Worm (Caenorhabditis elegans): Measurements from ENCODE around the gene F59A7.14.

F59A7.14 gene

ce11 chrV:2021283-2021682 lies 2.5 kb downstream of the F59A7.14 start:
- no peak for TF ChIP-seq unc-62 (GFP tag; optimal IDR thresholded peaks at IDR 0.05)

- TF ChIP-seq unc-62 (GFP tag; optimal IDR thresholded peaks at IDR 0.05), result no peak
These were observed 3.6 kb downstream of the F59A7.14 start, which contains the start of gene F59A7.5 for ce11 chrV:2022374-2022773. Gene F59A7.5 (plus strand): TSS chrV:2022674.

- TF ChIP-seq unc-62 (GFP tag; optimal IDR thresholded peaks at IDR 0.05), result no peak
These were observed 9.0 kb downstream of the F59A7.14 start, which contains the start of gene srab-13 for ce11 chrV:2027787-2028186. Gene srab-13 (minus strand): TSS chrV:2027887.

ce11 chrV:2029877-2030276 lies 11.1 kb downstream of the F59A7.14 start, which contains the start of gene F59A7.12:
Gene F59A7.12 (plus strand): TSS chrV:2030177.
- TF ChIP-seq unc-62 (GFP tag; optimal IDR thresholded peaks at IDR 0.05), result no peak

ce11 chrV:2030661-2031060 lies 11.9 kb downstream of the F59A7.14 start:
- TF ChIP-seq unc-62 (GFP tag; optimal IDR thresholded peaks at IDR 0.05), result no peak

- no peak for TF ChIP-seq unc-62 (GFP tag; optimal IDR thresholded peaks at IDR 0.05)
These were observed 12.7 kb downstream of the F59A7.14 start, which contains the start of gene hil-6 for ce11 chrV:2031454-2031853. Gene hil-6 (minus strand): TSS chrV:2031554.

ce11 chrV:2035545-2035944 lies 16.8 kb downstream of the F59A7.14 start, which contains the start of gene srab-23:
Gene srab-23 (minus strand): TSS chrV:2035645.
- TF ChIP-seq unc-62 (GFP tag; optimal IDR thresholded peaks at IDR 0.05), result no peak

ce11 chrV:2045956-2046355 lies 27.2 kb downstream of the F59A7.14 start, which contains the start of gene Y40B10A.5:
Gene Y40B10A.5 (minus strand): TSS chrV:2046056.
- TF ChIP-seq unc-62 (GFP tag; optimal IDR thresholded peaks at IDR 0.05), result no peak

- TF ChIP-seq unc-62 (GFP tag; optimal IDR thresholded peaks at IDR 0.05), result no peak
These were observed 31.3 kb downstream of the F59A7.14 start, which contains the start of gene comt-4 for ce11 chrV:2050136-2050535. Gene comt-4 (minus strand): TSS chrV:2050185.

- no peak for TF ChIP-seq unc-62 (GFP tag; optimal IDR thresholded peaks at IDR 0.05)
These were observed 32.0 kb downstream of the F59A7.14 start for ce11 chrV:2050790-2051189.

- no peak for TF ChIP-seq unc-62 (GFP tag; optimal IDR thresholded peaks at IDR 0.05)
These were observed 32.7 kb downstream of the F59A7.14 start, which contains the start of gene Y40B10A.11 for ce11 chrV:2051507-2051906. Gene Y40B10A.11 (minus strand): TSS chrV:2051607.

ce11 chrV:2053509-2053908 lies 34.7 kb downstream of the F59A7.14 start, which contains the start of gene comt-5:
Gene comt-5 (minus strand): TSS chrV:2053609.
- no peak for TF ChIP-seq unc-62 (GFP tag; optimal IDR thresholded peaks at IDR 0.05)

- no peak for TF ChIP-seq unc-62 (GFP tag; optimal IDR thresholded peaks at IDR 0.05)
These were observed 35.5 kb downstream of the F59A7.14 start for ce11 chrV:2054254-2054653.

ce11 chrV:2055765-2056504 lies 37.1 kb downstream of the F59A7.14 start:
- no peak for TF ChIP-seq unc-62 (GFP tag; optimal IDR thresholded peaks at IDR 0.05)

ce11 chrV:2057324-2057723 lies 38.5 kb downstream of the F59A7.14 start, which contains the start of gene comt-3:
Gene comt-3 (plus strand): TSS chrV:2057537.
- no peak for TF ChIP-seq unc-62 (GFP tag; optimal IDR thresholded peaks at IDR 0.05)

ce11 chrV:2066780-2067179 lies 48.0 kb downstream of the F59A7.14 start, which contains the start of gene nhr-86:
Gene nhr-86 (minus strand): TSS chrV:2066850.
- TF ChIP-seq unc-62 (GFP tag; optimal IDR thresholded peaks at IDR 0.05), result no peak

ce11 chrV:2067419-2067818 lies 48.6 kb downstream of the F59A7.14 start:
- no peak for TF ChIP-seq unc-62 (GFP tag; optimal IDR thresholded peaks at IDR 0.05)

Measured in whole organism, dauer.